Worm (Caenorhabditis elegans): Measurements from ENCODE around the gene T23G7.3.

T23G7.3 gene

DNA sequence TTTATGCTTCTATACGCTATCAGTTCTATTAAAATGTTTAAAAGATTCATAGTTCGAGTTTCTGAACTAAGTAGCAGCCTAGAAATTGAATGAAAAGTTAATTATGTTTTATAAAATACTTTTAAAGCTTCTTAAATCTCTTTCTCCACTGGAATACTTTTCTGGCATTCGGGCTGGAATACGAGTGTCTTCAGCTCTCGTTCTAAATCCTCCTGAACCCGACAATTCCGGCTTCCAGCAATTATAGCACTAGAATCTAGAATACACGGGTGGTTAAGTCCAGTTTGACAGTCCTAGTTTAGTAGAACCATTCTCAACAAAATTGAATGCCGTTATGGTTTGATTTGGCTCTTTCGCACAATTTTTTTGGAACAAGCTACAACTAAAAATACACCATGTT lies 35.3 kb downstream of the T23G7.3 start:
- TF ChIP-seq bed-3 (GFP tag; optimal IDR thresholded peaks at IDR 0.05) (no peak), ceh-39 (tag; optimal IDR thresholded peaks at IDR 0.05) (no peak), elt-1 (tag; optimal IDR thresholded peaks at IDR 0.05; ENCODE audit: borderline replicate concordance, insufficient read depth) (no peak), sem-2 (GFP tag; optimal IDR thresholded peaks at IDR 0.05) (no peak), nhr-2 (tag; optimal IDR thresholded peaks at IDR 0.05) (no peak), cnd-1 (tag; optimal IDR thresholded peaks at IDR 0.05) (no peak), hlh-1 (tag; optimal IDR thresholded peaks at IDR 0.05) (no peak), nhr-76 (tag; optimal IDR thresholded peaks at IDR 0.05) (no peak), lin-32 (GFP tag; optimal IDR thresholded peaks at IDR 0.05) (no peak), pha-4 (tag; optimal IDR thresholded peaks at IDR 0.05) (no peak), ztf-11 (tag; optimal IDR thresholded peaks at IDR 0.05) (no peak), unc-39 (tag; optimal IDR thresholded peaks at IDR 0.05) (no peak)

ce11 chrII:9131363-9131762 lies 36.3 kb downstream of the T23G7.3 start, which contains the start of gene C16D2.1:
Gene C16D2.1, plus strand, starts transcription at chrII:9131663.
- TF ChIP-seq lin-32 (GFP tag; optimal IDR thresholded peaks at IDR 0.05) (no peak), nhr-2 (tag; optimal IDR thresholded peaks at IDR 0.05) (no peak), ceh-83 (GFP tag; optimal IDR thresholded peaks at IDR 0.05) (no peak), nhr-12 (tag; optimal IDR thresholded peaks at IDR 0.05) (no peak), ces-1 (GFP tag; optimal IDR thresholded peaks at IDR 0.05) (no peak), ceh-39 (tag; optimal IDR thresholded peaks at IDR 0.05) (no peak), tbx-8 (GFP tag; optimal IDR thresholded peaks at IDR 0.05) (no peak), blmp-1 (tag; optimal IDR thresholded peaks at IDR 0.05) (no peak), snpc-4 (tag; optimal IDR thresholded peaks at IDR 0.05) (no peak), pha-4 (tag; optimal IDR thresholded peaks at IDR 0.05) (no peak), ztf-11 (tag; optimal IDR thresholded peaks at IDR 0.05) (no peak), elt-3 (tag; optimal IDR thresholded peaks at IDR 0.05) (no peak)

- TF ChIP-seq unc-62 (GFP tag; optimal IDR thresholded peaks at IDR 0.05): no peak
- no peak for TF ChIP-seq ztf-11 (tag; optimal IDR thresholded peaks at IDR 0.05)
- no peak for TF ChIP-seq nhr-76 (tag; optimal IDR thresholded peaks at IDR 0.05)
- no peak for TF ChIP-seq hlh-1 (tag; optimal IDR thresholded peaks at IDR 0.05)
- TF ChIP-seq nhr-12 (tag; optimal IDR thresholded peaks at IDR 0.05): no peak
- no peak for TF ChIP-seq nhr-237 (tag; optimal IDR thresholded peaks at IDR 0.05)
- TF ChIP-seq mep-1 (tag; optimal IDR thresholded peaks at IDR 0.05): no peak
- TF ChIP-seq snpc-4 (tag; optimal IDR thresholded peaks at IDR 0.05): no peak
- no peak for TF ChIP-seq elt-1 (tag; optimal IDR thresholded peaks at IDR 0.05; ENCODE audit: borderline replicate concordance, insufficient read depth)
- no peak for TF ChIP-seq nhr-2 (tag; optimal IDR thresholded peaks at IDR 0.05)
- TF ChIP-seq nhr-28 (tag; optimal IDR thresholded peaks at IDR 0.05): no peak
- no peak for TF ChIP-seq unc-120 (tag; optimal IDR thresholded peaks at IDR 0.05; ENCODE audit: poor library complexity, severe bottlenecking)
- TF ChIP-seq elt-3 (tag; optimal IDR thresholded peaks at IDR 0.05): no peak
- TF ChIP-seq blmp-1 (tag; optimal IDR thresholded peaks at IDR 0.05): no peak
- TF ChIP-seq ceh-39 (tag; optimal IDR thresholded peaks at IDR 0.05): no peak
- TF ChIP-seq lsy-2 (tag; optimal IDR thresholded peaks at IDR 0.05): no peak
Measured at ce11 chrII:9130339-9130738, 37.3 kb downstream of the T23G7.3 start.

- TF ChIP-seq ces-1 (GFP tag; optimal IDR thresholded peaks at IDR 0.05): no peak
- peak; percentile 58 for TF ChIP-seq nhr-237 (tag; optimal IDR thresholded peaks at IDR 0.05)
- no peak for TF ChIP-seq nhr-2 (tag; optimal IDR thresholded peaks at IDR 0.05)
- TF ChIP-seq elt-3 (tag; optimal IDR thresholded peaks at IDR 0.05): peak; percentile 91
- peak; percentile 10 for TF ChIP-seq elt-1 (tag; optimal IDR thresholded peaks at IDR 0.05; ENCODE audit: borderline replicate concordance, insufficient read depth)
- no peak for TF ChIP-seq M03D4.4 (tag; optimal IDR thresholded peaks at IDR 0.05)
Measured at ce11 chrII:9128132-9128531, 39.5 kb downstream of the T23G7.3 start.

- TF ChIP-seq blmp-1 (tag; optimal IDR thresholded peaks at IDR 0.05) (no peak), flh-1 (GFP tag; optimal IDR thresholded peaks at IDR 0.05) (no peak), bed-3 (GFP tag; optimal IDR thresholded peaks at IDR 0.05) (no peak), mls-2 (tag; optimal IDR thresholded peaks at IDR 0.05) (no peak), ztf-11 (tag; optimal IDR thresholded peaks at IDR 0.05) (no peak), mep-1 (tag; optimal IDR thresholded peaks at IDR 0.05) (no peak), unc-120 (tag; optimal IDR thresholded peaks at IDR 0.05; ENCODE audit: poor library complexity, severe bottlenecking) (no peak), tbx-8 (GFP tag; optimal IDR thresholded peaks at IDR 0.05) (no peak), elt-1 (tag; optimal IDR thresholded peaks at IDR 0.05; ENCODE audit: borderline replicate concordance, insufficient read depth) (no peak), ceh-39 (tag; optimal IDR thresholded peaks at IDR 0.05) (no peak), M03D4.4 (tag; optimal IDR thresholded peaks at IDR 0.05) (no peak), hlh-1 (tag; optimal IDR thresholded peaks at IDR 0.05) (no peak), cnd-1 (tag; optimal IDR thresholded peaks at IDR 0.05) (no peak), nhr-76 (tag; optimal IDR thresholded peaks at IDR 0.05) (no peak)
Measured at ce11 chrII:9127379-9127778, 40.3 kb downstream of the T23G7.3 start.

Data from whole organism, mixed stage, embryonic.